Fruit fly (Drosophila melanogaster): Measurements from ENCODE around the gene mRpL22.

mRpL22 gene

DNA sequence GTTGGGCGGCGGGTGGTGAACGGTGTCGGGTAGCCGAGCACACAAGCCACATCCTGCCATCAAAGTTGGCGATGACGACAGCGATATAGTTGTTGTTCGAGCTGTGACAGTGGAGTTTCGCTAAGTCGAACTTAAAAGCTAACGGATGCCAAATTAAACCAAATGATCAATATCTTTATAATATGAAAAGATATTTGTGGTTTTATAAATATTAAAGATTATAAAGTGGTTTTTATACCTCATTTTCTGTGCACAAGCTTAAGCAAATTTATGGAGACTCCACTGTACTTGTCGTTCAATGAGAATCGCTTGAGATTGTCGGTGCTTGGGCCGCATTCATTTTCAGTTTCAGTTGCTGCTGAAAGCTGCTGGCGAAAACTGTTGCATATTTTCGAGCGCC is 38.3 kb downstream of the mRpL22 start:
- TF ChIP-seq h (GFP tag; optimal IDR thresholded peaks at IDR 0.05) (peak; percentile 37), br (GFP tag; optimal IDR thresholded peaks at IDR 0.05) (peak; percentile 36), HLH106 (tag; optimal IDR thresholded peaks at IDR 0.05) (peak; percentile 47), fru (GFP tag; optimal IDR thresholded peaks at IDR 0.05) (peak; percentile 22), brk (GFP tag; optimal IDR thresholded peaks at IDR 0.05) (no peak), Sp1 (GFP tag; optimal IDR thresholded peaks at IDR 0.05) (peak; percentile 26), foxo (GFP tag; optimal IDR thresholded peaks at IDR 0.05) (peak in 1 of 2 experiments; percentile 34), Hnf4 (GFP tag; optimal IDR thresholded peaks at IDR 0.05) (peak; percentile 2), dl (GFP tag; optimal IDR thresholded peaks at IDR 0.05; ENCODE audit: insufficient read depth in 1 of 2, partially characterized antibody in 2 of 2) (no peak), psq (GFP tag; optimal IDR thresholded peaks at IDR 0.05) (peak; percentile 25), OdsH (GFP tag; optimal IDR thresholded peaks at IDR 0.05) (peak; percentile 21), ey (GFP tag; optimal IDR thresholded peaks at IDR 0.05) (peak; percentile 24), rgr (GFP tag; optimal IDR thresholded peaks at IDR 0.05) (peak; percentile 43), tai (GFP tag; optimal IDR thresholded peaks at IDR 0.05) (no peak)

DNA sequence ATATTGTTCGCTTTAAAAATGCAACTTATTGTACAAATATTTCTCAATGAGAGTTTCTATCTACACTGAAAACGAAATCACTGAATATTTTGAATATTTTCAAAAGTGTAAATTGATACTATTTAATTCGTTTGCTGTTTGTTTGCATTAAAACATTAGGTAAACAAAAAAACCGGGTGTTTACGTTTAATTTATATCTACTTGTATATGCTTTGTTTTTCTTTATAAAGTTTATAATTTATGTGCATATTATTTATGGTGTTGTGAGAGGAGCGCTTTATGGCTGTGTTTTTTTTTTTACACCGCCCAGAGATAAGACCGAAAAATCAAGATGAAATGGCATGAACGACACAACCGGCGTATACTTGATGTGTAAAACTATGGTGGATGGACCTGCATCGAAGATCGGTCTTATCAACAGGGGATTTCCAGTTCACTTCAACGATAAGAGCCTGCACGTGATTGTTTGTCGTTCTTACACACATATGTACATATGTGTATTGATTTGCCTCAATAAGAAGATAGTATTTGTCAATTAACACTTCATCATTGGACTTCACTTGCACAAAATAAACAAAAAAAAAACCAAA is 45.8 kb downstream of the mRpL22 start:
- TF ChIP-seq dmrt93B (GFP tag; optimal IDR thresholded peaks at IDR 0.05) (no peak), Vsx2 (GFP tag; optimal IDR thresholded peaks at IDR 0.05; ENCODE audit: partially characterized antibody) (no peak), usp (GFP tag; optimal IDR thresholded peaks at IDR 0.05) (no peak), Rel (GFP tag; optimal IDR thresholded peaks at IDR 0.05) (no peak), Rel (tag; optimal IDR thresholded peaks at IDR 0.05) (peak; percentile 77), Mio (GFP tag; optimal IDR thresholded peaks at IDR 0.05) (no peak), Dfd (GFP tag; optimal IDR thresholded peaks at IDR 0.05) (no peak), Myc (optimal IDR thresholded peaks at IDR 0.05) (no peak), Hnf4 (GFP tag; optimal IDR thresholded peaks at IDR 0.05) (no peak), GATAd (GFP tag; optimal IDR thresholded peaks at IDR 0.05) (no peak), sv (GFP tag; optimal IDR thresholded peaks at IDR 0.05) (no peak), ey (GFP tag; optimal IDR thresholded peaks at IDR 0.05) (no peak), Hr78 (GFP tag; optimal IDR thresholded peaks at IDR 0.05) (no peak), Hr83 (GFP tag; optimal IDR thresholded peaks at IDR 0.05; ENCODE audit: poor library complexity, severe bottlenecking) (no peak), woc (GFP tag; optimal IDR thresholded peaks at IDR 0.05) (no peak), tai (GFP tag; optimal IDR thresholded peaks at IDR 0.05) (no peak), sage (GFP tag; optimal IDR thresholded peaks at IDR 0.05) (no peak), h (GFP tag; optimal IDR thresholded peaks at IDR 0.05) (no peak), rgr (GFP tag; optimal IDR thresholded peaks at IDR 0.05) (peak; percentile 19), foxo (GFP tag; optimal IDR thresholded peaks at IDR 0.05) (peak in 1 of 2 experiments; percentile 4), CG9705 (GFP tag; optimal IDR thresholded peaks at IDR 0.05) (no peak), N (GFP tag; optimal IDR thresholded peaks at IDR 0.05) (no peak), CrebA (GFP tag; optimal IDR thresholded peaks at IDR 0.05; ENCODE audit: borderline replicate concordance) (no peak), Dif (GFP tag; optimal IDR thresholded peaks at IDR 0.05; ENCODE audit: partially characterized antibody) (no peak), dl (GFP tag; optimal IDR thresholded peaks at IDR 0.05; ENCODE audit: insufficient read depth in 1 of 2, partially characterized antibody in 2 of 2) (no peak), OdsH (GFP tag; optimal IDR thresholded peaks at IDR 0.05) (peak; percentile 12)

DNA sequence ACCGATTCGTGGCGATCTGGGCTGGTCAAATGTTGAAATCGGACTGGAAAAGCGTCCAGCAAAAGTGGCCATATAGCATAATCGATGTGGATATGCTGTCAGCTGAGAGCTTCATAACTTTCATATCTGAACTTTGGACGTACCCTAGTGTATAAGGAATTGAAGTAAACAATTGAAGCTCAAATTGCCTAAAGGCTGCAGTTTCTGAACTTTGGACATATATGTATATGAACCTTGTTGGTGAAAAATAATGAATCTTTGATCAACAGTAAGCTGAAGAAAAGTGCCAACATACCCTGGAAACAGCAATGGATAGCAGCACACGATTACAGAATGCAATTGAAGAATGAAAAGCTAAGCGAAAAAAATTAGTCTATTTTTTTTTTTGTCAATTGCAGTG is 46.3 kb downstream of the mRpL22 start:
- TF ChIP-seq jim (GFP tag; optimal IDR thresholded peaks at IDR 0.05) (no peak), dl (GFP tag; optimal IDR thresholded peaks at IDR 0.05; ENCODE audit: insufficient read depth in 1 of 2, partially characterized antibody in 2 of 2) (no peak), rgr (GFP tag; optimal IDR thresholded peaks at IDR 0.05) (no peak), h (GFP tag; optimal IDR thresholded peaks at IDR 0.05) (no peak), CrebA (GFP tag; optimal IDR thresholded peaks at IDR 0.05; ENCODE audit: borderline replicate concordance) (no peak), br (GFP tag; optimal IDR thresholded peaks at IDR 0.05) (no peak), Hnf4 (GFP tag; optimal IDR thresholded peaks at IDR 0.05) (no peak), dmrt93B (GFP tag; optimal IDR thresholded peaks at IDR 0.05) (no peak), sage (GFP tag; optimal IDR thresholded peaks at IDR 0.05) (no peak), Abd-B (GFP tag; optimal IDR thresholded peaks at IDR 0.05) (no peak), CG9705 (GFP tag; optimal IDR thresholded peaks at IDR 0.05) (no peak), usp (GFP tag; optimal IDR thresholded peaks at IDR 0.05) (no peak), Rel (GFP tag; optimal IDR thresholded peaks at IDR 0.05) (no peak), Rel (tag; optimal IDR thresholded peaks at IDR 0.05) (no peak), HLH106 (tag; optimal IDR thresholded peaks at IDR 0.05) (no peak), CG32264 (GFP tag; optimal IDR thresholded peaks at IDR 0.05) (no peak), Hr83 (GFP tag; optimal IDR thresholded peaks at IDR 0.05; ENCODE audit: poor library complexity, severe bottlenecking) (no peak), Vsx2 (GFP tag; optimal IDR thresholded peaks at IDR 0.05; ENCODE audit: partially characterized antibody) (no peak), Dif (GFP tag; optimal IDR thresholded peaks at IDR 0.05; ENCODE audit: partially characterized antibody) (no peak), Dfd (GFP tag; optimal IDR thresholded peaks at IDR 0.05) (no peak), GATAd (GFP tag; optimal IDR thresholded peaks at IDR 0.05) (no peak)
